Worm (Caenorhabditis elegans) whole organism, mixed stage, embryonic: ENCODE measurements around the gene Y97E10B.1.

ENCODE experiments used
- drap-1 ChIP-seq: fragments of 200-800 bp; sonication (Bioruptor generic); optimal IDR thresholded peaks from 3 replicates; lab custom pipeline; 2018; ENCODE audit warnings: mild to moderate bottlenecking, missing genetic modification characterization, missing compliant biosample characterization
- elt-1 ChIP-seq: sonication (generic microtip); optimal IDR thresholded peaks from 2 replicates; lab custom pipeline; 2017; ENCODE audit warnings: missing genetic modification characterization, mild to moderate bottlenecking, missing compliant biosample characterization, antibody characterized with exemption, moderate library complexity, borderline replicate concordance; ENCODE audit not compliant: insufficient read depth
- elt-3 ChIP-seq: fragments of 150-350 bp; optimal IDR thresholded peaks from 2 replicates; lab custom pipeline; 2014; ENCODE audit warnings: missing biosample characterization, missing genetic modification characterization
- lin-13 ChIP-seq: fragments of 150-350 bp; optimal IDR thresholded peaks from 2 replicates; lab custom pipeline; 2014; ENCODE audit warnings: missing biosample characterization, missing genetic modification characterization
- lsy-2 ChIP-seq: fragments of 150-350 bp; optimal IDR thresholded peaks from 2 replicates; lab custom pipeline; 2014; ENCODE audit warnings: missing biosample characterization, missing genetic modification characterization
- mls-2 ChIP-seq: sonication (generic microtip); optimal IDR thresholded peaks from 2 replicates; lab custom pipeline; 2016; ENCODE audit warnings: mild to moderate bottlenecking, missing genetic modification characterization, moderate library complexity, missing compliant biosample characterization
- nhr-12 ChIP-seq: fragments of 150-350 bp; optimal IDR thresholded peaks from 2 replicates; lab custom pipeline; 2014; ENCODE audit warnings: missing biosample characterization, missing genetic modification characterization
- nhr-237 ChIP-seq: fragments of 150-350 bp; optimal IDR thresholded peaks from 2 replicates; lab custom pipeline; 2014; ENCODE audit warnings: missing biosample characterization, missing genetic modification characterization
- pha-4 ChIP-seq: fragments of 150-350 bp; optimal IDR thresholded peaks from 2 replicates; lab custom pipeline; 2018; ENCODE audit warnings: missing biosample characterization, missing genetic modification reagents, missing genetic modification characterization
- sem-2 ChIP-seq: fragments of 200-800 bp; sonication (Bioruptor generic); optimal IDR thresholded peaks from 2 replicates; lab custom pipeline; 2018; ENCODE audit warnings: mild to moderate bottlenecking, missing genetic modification characterization, missing compliant biosample characterization
- snpc-4 ChIP-seq: fragments of 150-350 bp; optimal IDR thresholded peaks from 2 replicates; lab custom pipeline; 2014; ENCODE audit warnings: missing biosample characterization, missing genetic modification characterization
- unc-39 ChIP-seq: fragments of 150-350 bp; optimal IDR thresholded peaks from 2 replicates; lab custom pipeline; 2014; ENCODE audit warnings: missing biosample characterization, missing genetic modification characterization
- unc-62 ChIP-seq: fragments of 150-350 bp; optimal IDR thresholded peaks from 2 replicates; lab custom pipeline; 2014; ENCODE audit warnings: missing biosample characterization, missing genetic modification reagents, missing genetic modification characterization
- ztf-11 ChIP-seq: fragments of 150-350 bp; optimal IDR thresholded peaks from 2 replicates; lab custom pipeline; 2014; ENCODE audit warnings: missing biosample characterization, missing genetic modification characterization

DNA sequence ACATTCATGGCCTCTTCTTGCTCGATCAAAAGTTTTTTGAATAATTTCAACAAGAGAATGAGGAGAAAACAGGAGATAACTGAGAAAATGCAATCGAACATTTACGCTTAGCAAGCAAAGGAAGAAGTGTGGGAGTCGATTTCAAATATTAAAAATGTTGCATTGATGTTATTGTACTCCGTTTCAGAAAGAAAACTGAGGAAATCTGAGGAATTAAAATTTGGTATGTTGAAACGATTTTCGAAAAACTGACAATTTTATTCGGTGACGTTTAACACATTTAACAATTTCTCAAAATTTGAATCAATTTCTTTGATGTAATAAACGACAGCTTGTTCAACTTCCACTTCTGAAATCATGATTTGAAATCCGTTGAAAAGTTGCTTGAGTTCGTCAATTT lies 10.9 kb downstream of the Y97E10B.1 start, which contains the start of gene F26D11.13:
- TF ChIP-seq nhr-12 (tag; lab: Kevin White, UChicago) (no peak), snpc-4 (no peak), drap-1 (GFP tag; lab: Kevin White, UChicago) (no peak), mls-2 (tag; lab: Kevin White, UChicago) (no peak), unc-39 (no peak), lin-13 (tag; lab: Kevin White, UChicago) (no peak), nhr-237 (tag; lab: Kevin White, UChicago) (no peak), unc-62 (GFP tag; lab: Kevin White, UChicago) (no peak), sem-2 (no peak), elt-3 (tag; lab: Kevin White, UChicago) (no peak), lsy-2 (no peak), pha-4 (tag; lab: Kevin White, UChicago) (no peak), ztf-11 (tag; lab: Kevin White, UChicago) (no peak), elt-1 (tag; lab: Kevin White, UChicago) (no peak)
